Worm (Caenorhabditis elegans) whole organism, late embryonic: ENCODE measurements around the gene C08E3.15.
"Not testable (repeated sequence)": the region's sequence is repeated elsewhere in the genome, so short reads cannot be mapped to it uniquely, and the experiment has no call there.

Experiments used
- F13H6.1 ChIP-seq: sonication (generic microtip); optimal IDR thresholded peaks from 2 replicates; lab custom pipeline; 2016; ENCODE audit warnings: missing genetic modification characterization, missing compliant biosample characterization
- K02D7.2 ChIP-seq: sonication (generic microtip); optimal IDR thresholded peaks from 2 replicates; lab custom pipeline; 2017; ENCODE audit warnings: mild to moderate bottlenecking, missing genetic modification characterization, missing compliant biosample characterization
- K09A11.1 ChIP-seq: sonication (generic microtip); optimal IDR thresholded peaks from 2 replicates; lab custom pipeline; 2017; ENCODE audit warnings: antibody characterized with exemption, mild to moderate bottlenecking, missing genetic modification characterization, missing compliant biosample characterization; ENCODE audit not compliant: insufficient read depth
- Y22D7AL.16 ChIP-seq: sonication (generic microtip); optimal IDR thresholded peaks from 2 replicates; lab custom pipeline; 2016; ENCODE audit warnings: missing genetic modification characterization, missing compliant biosample characterization
- ceh-2 ChIP-seq: sonication (generic microtip); optimal IDR thresholded peaks from 2 replicates; lab custom pipeline; 2016; ENCODE audit warnings: missing genotype, missing genetic modification characterization, missing compliant biosample characterization
- ceh-22 ChIP-seq: sonication (generic microtip); optimal IDR thresholded peaks from 2 replicates; lab custom pipeline; 2017; ENCODE audit warnings: missing biosample characterization, missing genetic modification characterization
- ceh-24 ChIP-seq: sonication (generic microtip); optimal IDR thresholded peaks from 2 replicates; lab custom pipeline; 2016; ENCODE audit warnings: mild to moderate bottlenecking, missing genetic modification characterization, missing compliant biosample characterization
- ceh-30 ChIP-seq: fragments of 150-350 bp; optimal IDR thresholded peaks from 2 replicates; lab custom pipeline; 2014; ENCODE audit warnings: missing biosample characterization, missing genetic modification characterization
- ceh-34 ChIP-seq: sonication (generic microtip); optimal IDR thresholded peaks from 2 replicates; lab custom pipeline; 2016; ENCODE audit warnings: mild to moderate bottlenecking, missing genetic modification characterization, missing compliant biosample characterization
- ceh-45 ChIP-seq: fragments of 200-800 bp; sonication (Bioruptor generic); IDR thresholded peaks from 2 replicates; pipeline ENCODE4 v1.3.6; 2022; ENCODE audit warnings: missing genetic modification reagents, missing genetic modification characterization, missing compliant biosample characterization
- ceh-9 ChIP-seq: sonication (generic microtip); optimal IDR thresholded peaks from 2 replicates; lab custom pipeline; 2016; ENCODE audit warnings: mild to moderate bottlenecking, missing genetic modification characterization, inconsistent platforms, missing compliant biosample characterization
- che-1 ChIP-seq: sonication (generic microtip); optimal IDR thresholded peaks from 2 replicates; lab custom pipeline; 2016; ENCODE audit warnings: mild to moderate bottlenecking, missing genetic modification characterization, missing compliant biosample characterization
- dve-1 ChIP-seq: sonication (generic microtip); optimal IDR thresholded peaks from 2 replicates; lab custom pipeline; 2017; ENCODE audit warnings: antibody characterized with exemption, mild to moderate bottlenecking, missing genetic modification characterization, missing compliant biosample characterization
- elt-2 ChIP-seq: sonication (generic microtip); optimal IDR thresholded peaks from 2 replicates; lab custom pipeline; 2016; ENCODE audit warnings: missing genetic modification reagents, missing genetic modification characterization, missing compliant biosample characterization
- elt-4 ChIP-seq: sonication (generic microtip); optimal IDR thresholded peaks from 2 replicates; lab custom pipeline; 2016; ENCODE audit warnings: missing genetic modification characterization, missing compliant biosample characterization
- fax-1 ChIP-seq: sonication (generic microtip); optimal IDR thresholded peaks from 2 replicates; lab custom pipeline; 2016; ENCODE audit warnings: missing genotype, missing genetic modification characterization, missing compliant biosample characterization
- hlh-13 ChIP-seq: fragments of 200-800 bp; sonication (Bioruptor generic); optimal IDR thresholded peaks from 2 replicates; lab custom pipeline; 2018; ENCODE audit warnings: mild to moderate bottlenecking, missing genetic modification characterization, missing compliant biosample characterization
- hlh-30 ChIP-seq: sonication (generic microtip); optimal IDR thresholded peaks from 2 replicates; lab custom pipeline; 2017; ENCODE audit warnings: antibody characterized with exemption, missing genetic modification characterization, missing compliant biosample characterization; ENCODE audit not compliant: insufficient read depth
- hlh-8 ChIP-seq: sonication (generic microtip); optimal IDR thresholded peaks from 2 replicates; lab custom pipeline; 2016; ENCODE audit warnings: missing genotype, missing genetic modification characterization, missing compliant biosample characterization
- lim-6 ChIP-seq: sonication (generic microtip); optimal IDR thresholded peaks from 2 replicates; lab custom pipeline; 2016; ENCODE audit warnings: missing genetic modification characterization, missing compliant biosample characterization
- madf-2 ChIP-seq: sonication (generic microtip); optimal IDR thresholded peaks from 2 replicates; lab custom pipeline; 2017; ENCODE audit warnings: missing genetic modification characterization, missing compliant biosample characterization
- nfya-1 ChIP-seq: sonication (generic microtip); optimal IDR thresholded peaks from 2 replicates; lab custom pipeline; 2017; ENCODE audit warnings: missing genetic modification characterization, mild to moderate bottlenecking, missing compliant biosample characterization, antibody characterized with exemption, moderate library complexity
- odd-2 ChIP-seq: sonication (generic microtip); optimal IDR thresholded peaks from 2 replicates; lab custom pipeline; 2017; ENCODE audit warnings: antibody characterized with exemption, mild to moderate bottlenecking, missing genetic modification characterization, missing compliant biosample characterization
- pag-3 ChIP-seq: sonication (generic microtip); optimal IDR thresholded peaks from 2 replicates; lab custom pipeline; 2016; ENCODE audit warnings: missing compliant biosample characterization, missing genetic modification characterization, borderline replicate concordance
- pat-9 ChIP-seq: fragments of 200-800 bp; sonication (Bioruptor generic); optimal IDR thresholded peaks from 2 replicates; lab custom pipeline; 2018; ENCODE audit warnings: mild to moderate bottlenecking, missing genetic modification characterization, moderate library complexity, missing compliant biosample characterization
- pros-1 ChIP-seq: fragments of 150-350 bp; optimal IDR thresholded peaks from 2 replicates; lab custom pipeline; 2014; ENCODE audit warnings: missing biosample characterization, missing genetic modification reagents, missing genetic modification characterization
- ref-2 ChIP-seq: sonication (generic microtip); optimal IDR thresholded peaks from 2 replicates; lab custom pipeline; 2016; ENCODE audit warnings: missing genetic modification characterization, missing compliant biosample characterization
- rnt-1 ChIP-seq: sonication (generic microtip); optimal IDR thresholded peaks from 2 replicates; lab custom pipeline; 2016; ENCODE audit warnings: missing genetic modification characterization, missing compliant biosample characterization
- sdc-2 ChIP-seq: sonication (generic microtip); optimal IDR thresholded peaks from 2 replicates; lab custom pipeline; 2016; ENCODE audit warnings: missing genotype, missing genetic modification characterization, missing compliant biosample characterization
- syd-9 ChIP-seq: sonication (generic microtip); optimal IDR thresholded peaks from 2 replicates; lab custom pipeline; 2016; ENCODE audit warnings: mild to moderate bottlenecking, missing genetic modification characterization, moderate library complexity, missing compliant biosample characterization
- tbx-2 ChIP-seq: sonication (generic microtip); optimal IDR thresholded peaks from 2 replicates; lab custom pipeline; 2016; ENCODE audit warnings: missing genetic modification characterization, missing compliant biosample characterization
- ztf-16 ChIP-seq: sonication (generic microtip); optimal IDR thresholded peaks from 2 replicates; lab custom pipeline; 2017; ENCODE audit warnings: missing genetic modification characterization, missing compliant biosample characterization

C08E3.15 gene

DNA sequence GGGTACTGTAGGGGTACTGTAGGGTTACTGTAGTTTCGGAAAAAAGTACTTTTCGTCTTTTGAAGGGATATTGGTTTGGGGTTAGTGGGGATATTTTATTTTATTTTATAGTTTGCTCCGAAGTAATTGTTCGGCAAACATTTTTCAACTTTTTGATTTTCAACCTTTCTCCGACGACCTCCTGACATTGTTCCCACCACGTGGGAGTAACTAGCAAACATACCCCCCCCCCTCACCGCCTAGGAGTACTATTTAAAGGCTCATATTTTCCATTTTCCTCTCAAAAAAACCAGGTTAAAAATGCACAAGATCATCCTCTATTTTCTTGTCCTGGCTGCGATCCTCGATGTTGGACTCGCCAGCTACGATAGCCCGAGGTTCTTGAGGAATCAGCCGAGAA is 38.3 kb upstream of the C08E3.15 start, which contains the start of gene srlf-29:
Gene srlf-29 (plus strand): TSS at position 301 of the 400 bp plus-strand sequence.
- no peak for TF ChIP-seq sdc-2 (tag; lab: Kevin White, UChicago)
- TF ChIP-seq ztf-16 (tag; lab: Kevin White, UChicago): no peak
- no peak for TF ChIP-seq madf-2
- no peak for TF ChIP-seq lim-6 (tag; lab: Kevin White, UChicago)
- no peak for TF ChIP-seq ceh-45 (GFP tag; lab: Robert Waterston, UW)
- TF ChIP-seq K09A11.1 (tag; lab: Kevin White, UChicago): no peak
- no peak for TF ChIP-seq Y22D7AL.16 (tag; lab: Kevin White, UChicago)
- TF ChIP-seq rnt-1 (tag; lab: Kevin White, UChicago): no peak
- TF ChIP-seq hlh-13 (GFP tag; lab: Kevin White, UChicago): no peak
- TF ChIP-seq hlh-8 (tag; lab: Kevin White, UChicago): no peak
- no peak for TF ChIP-seq ceh-34 (tag; lab: Kevin White, UChicago)
- TF ChIP-seq nfya-1: no peak

DNA sequence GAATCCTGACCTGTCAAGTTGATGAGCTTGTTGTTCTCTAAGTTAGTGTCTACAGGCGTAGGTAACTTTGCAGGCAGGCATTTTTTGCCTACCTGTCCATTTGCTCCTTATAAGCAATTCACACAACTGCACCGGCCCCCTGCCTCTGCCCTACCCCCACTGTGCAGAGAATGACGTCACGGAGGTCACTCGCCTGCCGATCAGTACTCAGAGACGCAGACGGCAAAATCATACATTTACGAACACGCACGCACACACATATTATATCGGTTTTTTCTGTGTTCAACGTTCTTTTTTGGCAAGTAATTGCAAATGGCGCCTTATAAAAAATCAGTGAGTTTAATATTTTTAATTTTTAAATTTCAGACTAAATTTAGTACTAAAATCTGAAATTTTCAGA is 35.8 kb upstream of the C08E3.15 start, which contains the start of gene duxl-1:
Gene duxl-1 (plus strand): TSS at position 184 of the 400 bp plus-strand sequence.
- TF ChIP-seq elt-2 (tag; lab: Kevin White, UChicago) (peak; percentile 40), tbx-2 (tag; lab: Kevin White, UChicago) (peak; percentile 15), ref-2 (peak; percentile 25), ceh-22 (tag; lab: Kevin White, UChicago) (no peak), fax-1 (tag; lab: Kevin White, UChicago) (no peak), ceh-34 (tag; lab: Kevin White, UChicago) (no peak), ceh-2 (tag; lab: Kevin White, UChicago) (no peak), pag-3 (tag; lab: Kevin White, UChicago) (no peak), rnt-1 (tag; lab: Kevin White, UChicago) (no peak), syd-9 (tag; lab: Kevin White, UChicago) (no peak), hlh-30 (peak; percentile 42)

DNA sequence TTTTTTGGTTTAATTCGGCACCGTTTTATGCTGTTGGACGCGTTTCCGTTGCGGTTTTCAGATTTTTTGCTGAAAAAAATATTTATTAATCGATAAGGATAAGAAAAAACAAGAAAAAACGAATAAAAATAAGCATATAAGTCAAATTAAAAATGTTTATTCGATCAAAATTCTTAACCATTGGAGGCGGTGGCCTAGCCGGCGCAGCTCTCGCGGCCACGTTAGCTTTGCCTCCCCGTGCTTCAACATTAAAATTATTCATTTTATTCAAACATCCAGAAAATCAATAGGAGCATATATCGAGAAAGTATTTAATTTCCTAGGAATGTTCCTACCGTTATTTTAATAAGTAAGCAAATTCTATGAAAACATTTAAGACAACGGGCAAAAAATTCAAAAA is 35.2 kb upstream of the C08E3.15 start, which contains the start of gene ZC204.14:
Gene ZC204.14 (minus strand): TSS at position 69 of the 400 bp plus-strand sequence.
- TF ChIP-seq pros-1 (tag; lab: Kevin White, UChicago): no peak
- TF ChIP-seq ceh-45 (GFP tag; lab: Robert Waterston, UW): no peak
- TF ChIP-seq K02D7.2: no peak
- no peak for TF ChIP-seq dve-1 (tag; lab: Kevin White, UChicago)
- TF ChIP-seq elt-4 (tag; lab: Kevin White, UChicago): no peak
- TF ChIP-seq F13H6.1 (tag; lab: Kevin White, UChicago): no peak
- no peak for TF ChIP-seq ceh-30 (tag; lab: Kevin White, UChicago)
- TF ChIP-seq pat-9 (tag; lab: Kevin White, UChicago): no peak

DNA sequence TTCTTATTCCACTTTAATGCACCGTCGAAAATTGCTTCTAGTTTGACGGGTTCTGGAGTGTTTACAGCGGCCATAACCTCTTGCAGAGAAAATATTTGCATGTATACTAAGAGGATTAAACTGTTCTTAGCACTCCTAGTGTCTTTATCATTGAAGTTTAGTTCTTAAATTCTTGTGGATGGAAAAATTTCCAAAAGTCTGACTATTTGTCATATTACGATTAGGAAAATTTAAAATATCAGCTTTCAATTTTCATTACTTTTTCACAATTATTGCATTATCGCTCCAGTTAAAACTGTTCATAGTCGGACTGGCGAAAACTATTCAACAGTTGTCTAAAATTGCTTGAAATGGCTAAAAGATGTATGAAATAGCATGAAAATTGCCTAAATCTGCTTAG is 33.2 kb upstream of the C08E3.15 start, which contains the start of gene ZC204.13:
Gene ZC204.13 (minus strand): TSS at position 101 of the 400 bp plus-strand sequence.
- TF ChIP-seq ceh-9, syd-9, che-1 (tag; lab: Kevin White, UChicago): not testable (repeated sequence)
- TF ChIP-seq, all 69 proteins: peak for 0; not testable (repeated sequence) for 69

DNA sequence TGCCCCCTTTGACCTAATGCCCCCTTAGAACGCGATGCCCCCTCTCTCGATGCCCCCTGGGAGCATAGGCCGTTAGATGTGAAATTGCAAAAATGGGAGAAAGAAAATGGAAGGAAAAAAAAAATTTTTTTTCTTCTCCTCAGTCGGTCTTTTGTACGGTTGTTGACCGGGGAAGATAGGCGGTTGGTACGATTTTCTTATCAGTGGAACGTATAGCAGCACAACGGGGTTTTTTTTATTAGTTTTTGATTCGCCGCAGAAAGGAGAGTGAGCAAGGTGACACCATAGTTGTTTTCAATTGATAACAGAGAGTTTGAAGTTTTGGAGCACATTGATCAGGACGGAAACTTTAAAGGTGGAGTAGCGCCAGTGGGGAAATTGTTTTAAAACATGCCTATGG is 32.0 kb upstream of the C08E3.15 start:
- TF ChIP-seq elt-2 (tag; lab: Kevin White, UChicago): peak; percentile 16

DNA sequence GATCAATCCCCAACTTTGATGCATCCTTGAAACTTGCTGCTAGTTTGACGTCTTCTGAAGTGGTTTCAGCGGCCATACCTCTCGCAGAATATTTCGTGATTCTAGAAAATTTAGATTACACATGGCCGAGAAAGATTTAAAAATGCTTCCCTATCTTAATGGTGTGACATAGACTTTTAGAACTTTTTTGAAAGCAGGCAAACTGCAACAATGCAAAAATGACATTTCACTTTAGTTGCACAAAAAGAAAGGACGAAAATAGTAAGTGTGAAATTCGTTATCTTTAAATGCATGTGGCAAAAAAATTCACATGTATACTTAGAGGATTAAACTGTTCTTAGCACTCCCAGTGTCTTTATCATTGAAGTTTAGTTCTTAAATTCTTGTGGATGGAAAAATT is 29.5 kb upstream of the C08E3.15 start, which contains the start of gene ZC204.12:
Gene ZC204.12 (minus strand): TSS at position 101 of the 400 bp plus-strand sequence.
- TF ChIP-seq ceh-24 (tag; lab: Kevin White, UChicago) (no peak), odd-2 (no peak), hlh-30 (no peak), che-1 (tag; lab: Kevin White, UChicago) (no peak), F13H6.1 (tag; lab: Kevin White, UChicago) (no peak)
- TF ChIP-seq, all 69 proteins: peak for 0
